Worm (Caenorhabditis elegans) whole organism, L4/young adult: ENCODE results near the gene Y40B10A.9.

ENCODE experiments used
- dao-5 ChIP-seq: sonication (generic microtip); optimal IDR thresholded peaks from 2 replicates; lab custom pipeline; 2016; ENCODE audit warnings: missing genotype, missing genetic modification characterization, moderate library complexity, missing compliant biosample characterization
- him-1 ChIP-seq: sonication (generic microtip); optimal IDR thresholded peaks from 2 replicates; lab custom pipeline; 2016; ENCODE audit warnings: missing genotype, missing genetic modification reagents, missing genetic modification characterization, missing compliant biosample characterization

DNA sequence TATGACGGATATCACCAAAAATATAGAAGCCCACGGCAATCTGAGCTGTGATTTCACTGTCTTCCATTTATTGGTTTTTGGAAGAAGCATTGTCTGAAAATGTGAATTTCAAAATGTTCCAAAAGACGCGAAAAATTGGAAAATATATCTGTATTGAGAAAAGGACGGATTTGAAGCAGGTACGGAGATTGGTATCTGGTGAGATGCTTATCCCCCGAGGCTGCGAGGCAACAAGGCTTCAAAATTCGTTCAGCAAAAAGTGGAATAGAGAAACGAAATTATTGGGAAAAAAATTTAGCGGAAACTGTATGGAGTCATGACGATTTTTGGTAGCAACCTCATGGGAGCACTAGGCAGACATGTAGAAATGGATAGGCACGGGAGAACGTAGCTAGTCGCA, 30.4 kb upstream of the Y40B10A.9 start, which contains the start of gene F36F12.1:
- no peak for TF ChIP-seq him-1 (tag; lab: Kevin White, UChicago)
- no peak for TF ChIP-seq dao-5 (tag; lab: Kevin White, UChicago)
